Fruit fly (Drosophila melanogaster): ENCODE results near the gene Socs16D.

Socs16D gene

DNA sequence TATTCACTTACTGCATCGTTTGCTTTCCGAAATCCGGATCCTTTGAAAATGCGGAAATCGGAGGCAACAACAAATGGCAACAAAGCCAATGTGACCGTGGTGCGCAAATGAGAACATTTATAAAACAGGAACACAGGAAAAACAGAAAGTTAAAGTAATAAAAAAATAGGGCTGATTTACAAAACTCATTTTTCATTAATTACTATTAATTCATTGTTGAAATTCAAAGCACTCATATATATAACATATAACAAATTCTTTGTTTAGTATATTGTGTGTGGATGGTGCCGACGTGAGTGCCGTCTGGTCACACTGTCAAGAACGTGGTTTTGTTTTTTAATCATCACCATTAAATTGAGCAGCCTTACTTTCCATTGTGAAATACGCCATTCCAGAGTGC lies 33.3 kb upstream of the Socs16D start, which contains the start of the genes Arp8 and CG6769 (continued):
- no peak for TF ChIP-seq Atf-2 (GFP tag; optimal IDR thresholded peaks at IDR 0.05)
- peak; percentile 68 for TF ChIP-seq trem (tag; optimal IDR thresholded peaks at IDR 0.05)
- peak; percentile 17 for TF ChIP-seq CG12299 (tag; optimal IDR thresholded peaks at IDR 0.05)
- peak; percentile 4 for TF ChIP-seq zen (tag; optimal IDR thresholded peaks at IDR 0.05)

DNA sequence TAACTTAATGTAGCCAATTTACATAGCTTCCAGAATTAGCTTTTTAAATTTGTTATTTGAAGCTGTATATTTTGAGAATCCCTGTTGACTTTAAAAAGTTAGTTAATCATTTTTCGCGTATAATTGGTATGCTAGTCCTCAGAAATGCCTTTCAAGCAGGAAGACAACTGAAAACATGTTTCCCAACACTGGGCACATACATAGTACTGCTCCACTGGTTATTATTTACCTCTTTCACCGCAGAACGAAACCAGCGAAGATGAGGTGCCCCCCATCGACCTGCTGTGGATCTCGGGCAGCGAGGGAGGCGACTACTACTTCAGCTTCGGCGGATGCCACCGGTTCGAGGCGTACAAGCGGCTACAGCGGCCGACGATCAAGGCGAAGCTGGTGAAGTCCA lies 30.4 kb upstream of the Socs16D start:
- TF ChIP-seq Med (GFP tag) (peak; percentile 57), salm (tag; optimal IDR thresholded peaks at IDR 0.05) (no peak), chif (GFP tag; optimal IDR thresholded peaks at IDR 0.05) (no peak), CG10267 (tag; optimal IDR thresholded peaks at IDR 0.05) (peak; percentile 55), bowl (GFP tag; IDR thresholded peaks at IDR 0.05) (0 out of 2 replicates have a peak, but pooled peaks have one; percentile 17), stwl (tag; optimal IDR thresholded peaks at IDR 0.05) (peak; percentile 48), MBD-R2 (GFP tag; IDR thresholded peaks at IDR 0.05) (peak; percentile 46)

DNA sequence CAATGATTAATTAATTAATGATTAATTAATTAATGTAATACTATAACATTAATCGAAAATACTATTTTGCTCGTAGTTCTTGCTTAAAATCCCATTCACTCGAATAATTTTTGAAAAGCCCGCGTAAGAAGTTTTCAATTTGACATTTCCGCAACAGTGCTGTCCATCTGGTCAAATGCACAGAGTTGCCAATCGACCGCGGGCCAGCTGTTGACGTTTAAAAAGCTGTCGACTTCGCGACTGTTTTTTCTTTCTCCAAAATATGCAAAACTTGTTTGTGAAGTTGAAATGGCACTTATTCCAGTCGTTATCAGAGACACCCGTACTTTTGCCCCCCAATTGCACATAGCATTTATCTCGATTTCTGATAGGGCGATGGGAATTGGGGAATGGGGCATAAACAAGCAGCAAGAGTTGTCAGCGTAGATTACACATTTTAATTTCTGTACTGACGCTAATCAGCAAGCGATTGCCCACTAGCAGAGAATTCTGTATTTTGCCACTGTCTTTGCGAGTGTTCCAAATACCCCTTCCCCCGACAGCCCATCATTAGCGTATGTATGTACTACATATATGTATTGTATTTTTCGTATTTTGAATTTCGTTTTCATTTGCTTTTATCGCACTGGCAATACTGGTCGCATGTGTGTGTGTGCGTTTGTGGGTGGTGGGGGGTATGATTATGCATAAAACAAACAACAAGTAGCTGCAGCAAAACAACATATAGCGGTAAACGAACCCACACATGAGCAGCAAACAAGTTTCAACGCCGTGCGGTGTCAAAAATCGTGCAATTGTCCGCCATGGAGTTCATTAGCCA lies 29.3 kb upstream of the Socs16D start, which contains the start of gene Srx:
Gene Srx (plus strand): TSS at position 517 of the 820 bp plus-strand sequence.
- TF ChIP-seq CoRest (tag; optimal IDR thresholded peaks at IDR 0.05) (peak; percentile 41), CG13123 (GFP tag; optimal IDR thresholded peaks at IDR 0.05) (no peak), hkb (optimal IDR thresholded peaks at IDR 0.05) (no peak), hkb (GFP tag; IDR thresholded peaks at IDR 0.05) (no peak), row (GFP tag; IDR thresholded peaks at IDR 0.05) (peak; percentile 43; the same call in 2 of the 3 replicates), CG18599 (GFP tag; optimal IDR thresholded peaks at IDR 0.05) (peak; percentile 60), zen2 (GFP tag; IDR thresholded peaks at IDR 0.05; ENCODE audit: partially characterized antibody) (no peak), zfh2 (GFP tag; optimal IDR thresholded peaks at IDR 0.05) (peak; percentile 12), nmo (GFP tag; optimal IDR thresholded peaks at IDR 0.05) (peak; percentile 14), Hr51 (GFP tag; optimal IDR thresholded peaks at IDR 0.05) (peak in 1 of 2 experiments; percentile 25), CG30403 (GFP tag; optimal IDR thresholded peaks at IDR 0.05) (peak; percentile 28), dpn (GFP tag; optimal IDR thresholded peaks at IDR 0.05) (peak in 1 of 2 experiments; percentile 33), CrebB (tag; optimal IDR thresholded peaks at IDR 0.05) (peak; percentile 13), E2f2 (GFP tag; IDR thresholded peaks at IDR 0.05) (peak; percentile 89), cg (GFP tag; optimal IDR thresholded peaks at IDR 0.05) (peak; percentile 69), CG12769 (tag; optimal IDR thresholded peaks at IDR 0.05) (no peak), CG8290 (GFP tag; optimal IDR thresholded peaks at IDR 0.05) (no peak), CG8290 (tag; optimal IDR thresholded peaks at IDR 0.05) (peak in 1 of 2 experiments; percentile 15), zfh1 (GFP tag; IDR thresholded peaks at IDR 0.05) (0 out of 3 replicates have a peak, but pooled peaks have one; percentile 20), CG10209 (GFP tag; optimal IDR thresholded peaks at IDR 0.05) (peak; percentile 15), CG14710 (tag; optimal IDR thresholded peaks at IDR 0.05) (peak; percentile 35), Sin3A (optimal IDR thresholded peaks at IDR 0.05) (peak; percentile 11), schlank (tag; optimal IDR thresholded peaks at IDR 0.05) (no peak), CG10267 (tag; optimal IDR thresholded peaks at IDR 0.05) (peak; percentile 15), CG7556 (GFP tag; optimal IDR thresholded peaks at IDR 0.05) (peak; percentile 5), CG17186 (GFP tag; optimal IDR thresholded peaks at IDR 0.05) (peak; percentile 1), CG2678 (tag; optimal IDR thresholded peaks at IDR 0.05) (peak; percentile 50), chinmo (GFP tag; IDR thresholded peaks at IDR 0.05; ENCODE audit: partially characterized antibody) (0 out of 4 replicates have a peak, but pooled peaks have one; percentile 65), Hey (tag; optimal IDR thresholded peaks at IDR 0.05) (peak; percentile 23), Xrp1 (GFP tag; IDR thresholded peaks at IDR 0.05) (no peak), Ets97D (GFP tag; optimal IDR thresholded peaks at IDR 0.05) (peak; percentile 66), pzg (GFP tag; optimal IDR thresholded peaks at IDR 0.05) (peak; percentile 52), mirr (GFP tag; optimal IDR thresholded peaks at IDR 0.05) (peak; percentile 51), MBD-R2 (GFP tag; IDR thresholded peaks at IDR 0.05) (peak; percentile 33; the same call in 1 of the 2 replicates), Blimp-1 (GFP tag; optimal IDR thresholded peaks at IDR 0.05) (peak; percentile 29), br (optimal IDR thresholded peaks at IDR 0.05) (no peak)
